Fruit fly (Drosophila melanogaster) whole organism, embryonic: ENCODE data around the gene CG6136.
A peak's percentile ranks its signal among the peaks of the same experiment; 100 is the strongest.

Source experiments
- Abd-B ChIP-seq: fragments of 200-800 bp; sonication (Bioruptor generic); optimal IDR thresholded peaks from 2 replicates; lab custom pipeline; 2018; ENCODE audit warnings: missing biosample characterization, mild to moderate bottlenecking, missing genetic modification characterization, moderate library complexity
- BEAF-32 ChIP-seq: fragments of 200-800 bp; sonication (Bioruptor generic); optimal IDR thresholded peaks from 3 replicates; lab custom pipeline; 2017; ENCODE audit warnings: missing biosample characterization, missing genetic modification characterization, mild to moderate bottlenecking, moderate library complexity, missing genetic modification reagents
- Blimp-1 ChIP-seq: fragments of 200-800 bp; sonication (Bioruptor generic); optimal IDR thresholded peaks from 3 replicates; lab custom pipeline; 2018; ENCODE audit warnings: missing biosample characterization, missing genetic modification characterization, mild to moderate bottlenecking, moderate library complexity, missing genetic modification reagents
- CG10366 ChIP-seq: fragments of 200-800 bp; sonication (Bioruptor generic); IDR thresholded peaks from 2 replicates; pipeline ENCODE4 v1.3.6; 2022; ENCODE audit warnings: missing biosample characterization, missing genetic modification characterization
- CG11398 ChIP-seq: fragments of 200-800 bp; sonication (Bioruptor generic); optimal IDR thresholded peaks from 2 replicates; lab custom pipeline; 2016; ENCODE audit warnings: missing biosample characterization, missing genetic modification characterization
- CG12236 ChIP-seq: fragments of 200-800 bp; sonication (Bioruptor generic); optimal IDR thresholded peaks from 2 replicates; lab custom pipeline; 2016; ENCODE audit warnings: missing biosample characterization, missing genetic modification characterization
- CG15601 ChIP-seq: fragments of 200-800 bp; sonication (Bioruptor generic); optimal IDR thresholded peaks from 3 replicates; lab custom pipeline; 2019; ENCODE audit warnings: missing biosample characterization, mild to moderate bottlenecking, missing genetic modification characterization, moderate library complexity
- CG17612 ChIP-seq: fragments of 200-800 bp; sonication (Bioruptor generic); IDR thresholded peaks from 2 replicates; pipeline ENCODE4 v1.3.6; 2022; ENCODE audit warnings: missing biosample characterization, missing genetic modification characterization
- CG17912 ChIP-seq: fragments of 200-800 bp; sonication (Bioruptor generic); optimal IDR thresholded peaks from 2 replicates; lab custom pipeline; 2018; ENCODE audit warnings: missing biosample characterization, mild to moderate bottlenecking, missing genetic modification characterization
- CG18476 ChIP-seq: fragments of 200-800 bp; sonication (Bioruptor generic); optimal IDR thresholded peaks from 2 replicates; lab custom pipeline; 2016; ENCODE audit warnings: missing biosample characterization, mild to moderate bottlenecking, missing genetic modification characterization
- CG2116 ChIP-seq: fragments of 200-800 bp; sonication (Bioruptor generic); optimal IDR thresholded peaks from 3 replicates; lab custom pipeline; 2018; ENCODE audit warnings: missing biosample characterization, mild to moderate bottlenecking, missing genetic modification characterization
- CG2129 ChIP-seq: fragments of 200-800 bp; sonication (Bioruptor generic); IDR thresholded peaks from 2 replicates; pipeline ENCODE4 v1.3.6; 2022; ENCODE audit warnings: missing biosample characterization, missing genetic modification characterization; ENCODE audit not compliant: partially characterized antibody
- CG2678 ChIP-seq: fragments of 200-800 bp; sonication (Bioruptor generic); optimal IDR thresholded peaks from 3 replicates; lab custom pipeline; 2019; ENCODE audit warnings: missing biosample characterization, mild to moderate bottlenecking, missing genetic modification characterization, moderate library complexity
- CG34224 ChIP-seq: fragments of 200-800 bp; sonication (Bioruptor generic); IDR thresholded peaks from 3 replicates; pipeline ENCODE4 v1.3.6; 2022; ENCODE audit warnings: missing biosample characterization, missing genetic modification characterization; ENCODE audit not compliant: partially characterized antibody
- CG4424 ChIP-seq: fragments of 200-800 bp; sonication (Bioruptor generic); optimal IDR thresholded peaks from 3 replicates; lab custom pipeline; 2016; ENCODE audit warnings: missing biosample characterization, missing genetic modification characterization
- CG6175 ChIP-seq: fragments of 200-800 bp; sonication (Bioruptor generic); IDR thresholded peaks from 3 replicates; pipeline ENCODE4 v1.3.6; 2022; ENCODE audit warnings: missing biosample characterization, missing genetic modification characterization
- CG7357 ChIP-seq: fragments of 200-800 bp; sonication (Bioruptor generic); IDR thresholded peaks from 3 replicates; pipeline ENCODE4 v1.3.6; 2022; ENCODE audit warnings: missing biosample characterization, missing genetic modification characterization
- CG7786 ChIP-seq: fragments of 200-800 bp; sonication (Bioruptor generic); optimal IDR thresholded peaks from 2 replicates; lab custom pipeline; 2016; ENCODE audit warnings: missing biosample characterization, missing genetic modification characterization
- CG8281 ChIP-seq: fragments of 200-800 bp; sonication (Bioruptor generic); optimal IDR thresholded peaks from 2 replicates; lab custom pipeline; 2018; ENCODE audit warnings: missing biosample characterization, mild to moderate bottlenecking, missing genetic modification characterization, moderate library complexity
- CG9817 ChIP-seq: fragments of 200-800 bp; sonication (Bioruptor generic); optimal IDR thresholded peaks from 2 replicates; lab custom pipeline; 2018; ENCODE audit warnings: missing biosample characterization, mild to moderate bottlenecking, missing genetic modification characterization, moderate library complexity
- Dip3 ChIP-seq: fragments of 200-800 bp; sonication (Bioruptor generic); optimal IDR thresholded peaks from 3 replicates; lab custom pipeline; 2016; ENCODE audit warnings: missing biosample characterization, missing genetic modification characterization
- E2f2 ChIP-seq: fragments of 200-800 bp; sonication (Bioruptor generic); IDR thresholded peaks from 2 replicates; pipeline ENCODE4 v1.3.6; 2022; ENCODE audit warnings: missing biosample characterization, missing genetic modification characterization
- Hand ChIP-seq: fragments of 200-800 bp; sonication (Bioruptor generic); optimal IDR thresholded peaks from 2 replicates; lab custom pipeline; 2017; ENCODE audit warnings: mild to moderate bottlenecking, missing biosample characterization, missing genetic modification reagents, missing genetic modification characterization
- Hr78 ChIP-seq, 2 experiments: fragments of 200-800 bp in 1 of 2; fragments of >200 bp in 1 of 2; sonication (Bioruptor generic) in 1 of 2; optimal IDR thresholded peaks; 2 replicates each; lab custom pipeline; 2017 to 2019; ENCODE audit warnings: missing biosample characterization in 2 of 2, missing genetic modification characterization in 2 of 2, mild to moderate bottlenecking in 1 of 2, moderate library complexity in 1 of 2
- Hsf ChIP-seq: fragments of 200-800 bp; sonication (Bioruptor generic); optimal IDR thresholded peaks from 3 replicates; lab custom pipeline; 2016; ENCODE audit warnings: missing biosample characterization, missing genetic modification characterization
- Ptx1 ChIP-seq: fragments of 200-800 bp; sonication (Bioruptor generic); IDR thresholded peaks from 2 replicates; pipeline ENCODE4 v1.3.6; 2022; ENCODE audit warnings: missing biosample characterization, missing genetic modification characterization
- Scr ChIP-seq: fragments of 200-800 bp; sonication (Bioruptor generic); IDR thresholded peaks from 2 replicates; pipeline ENCODE4 v1.3.6; 2022; ENCODE audit warnings: missing biosample characterization, missing genetic modification characterization; ENCODE audit not compliant: partially characterized antibody
- Sry-δ ChIP-seq: fragments of 200-800 bp; sonication (Bioruptor generic); optimal IDR thresholded peaks from 2 replicates; lab custom pipeline; 2016; ENCODE audit warnings: missing biosample characterization, missing genetic modification characterization
- ash1 ChIP-seq: fragments of 200-800 bp; sonication (Bioruptor generic); optimal IDR thresholded peaks from 2 replicates; lab custom pipeline; 2018; ENCODE audit warnings: missing biosample characterization, mild to moderate bottlenecking, missing genetic modification characterization
- btn ChIP-seq: fragments of 200-800 bp; sonication (Bioruptor generic); optimal IDR thresholded peaks from 2 replicates; lab custom pipeline; 2016; ENCODE audit warnings: missing biosample characterization, missing genetic modification characterization
- disco-r ChIP-seq: fragments of 200-800 bp; sonication (Bioruptor generic); optimal IDR thresholded peaks from 2 replicates; lab custom pipeline; 2016; ENCODE audit warnings: missing biosample characterization, missing genetic modification characterization
- dpn ChIP-seq, 2 experiments: fragments of 200-800 bp; sonication (Bioruptor generic); optimal IDR thresholded peaks; 3 replicates each; lab custom pipeline; 2016; ENCODE audit warnings: missing biosample characterization in 2 of 2, missing genetic modification characterization in 2 of 2
- gem ChIP-seq: fragments of 200-800 bp; sonication (Bioruptor generic); optimal IDR thresholded peaks from 2 replicates; lab custom pipeline; 2019; ENCODE audit warnings: missing biosample characterization, mild to moderate bottlenecking, missing genetic modification characterization, moderate library complexity
- ken ChIP-seq: fragments of 200-800 bp; sonication (Bioruptor generic); IDR thresholded peaks from 3 replicates; pipeline ENCODE4 v1.3.6; 2022; ENCODE audit warnings: missing biosample characterization, missing genetic modification characterization
- onecut ChIP-seq: fragments of 200-800 bp; sonication (Bioruptor generic); IDR thresholded peaks from 2 replicates; pipeline ENCODE4 v1.3.6; 2022; ENCODE audit warnings: missing biosample characterization, missing genetic modification characterization
- peb ChIP-seq: fragments of 200-800 bp; sonication (Bioruptor generic); IDR thresholded peaks from 2 replicates; pipeline ENCODE4 v1.3.6; 2022; ENCODE audit warnings: missing biosample characterization, missing genetic modification characterization
- sc ChIP-seq, 3 experiments: fragments of >200 bp in 2 of 3; fragments of 200-800 bp in 1 of 3; sonication (Bioruptor generic) in 1 of 3; optimal IDR thresholded peaks; 2 replicates in 2 of 3; 3 replicates in 1 of 3; lab custom pipeline; 2017; ENCODE audit warnings: mild to moderate bottlenecking in 1 of 3, missing biosample characterization in 1 of 3, missing genetic modification characterization in 1 of 3, missing genetic modification reagents in 1 of 3
- schlank ChIP-seq: fragments of 200-800 bp; sonication (Bioruptor generic); optimal IDR thresholded peaks from 2 replicates; lab custom pipeline; 2018; ENCODE audit warnings: missing biosample characterization, mild to moderate bottlenecking, missing genetic modification characterization
- sens-2 ChIP-seq: fragments of 200-800 bp; sonication (Bioruptor generic); IDR thresholded peaks from 2 replicates; pipeline ENCODE4 v1.3.6; 2022; ENCODE audit warnings: missing biosample characterization, missing genetic modification characterization
- sna ChIP-seq: fragments of 200-800 bp; sonication (Bioruptor generic); IDR thresholded peaks from 2 replicates; pipeline ENCODE4 v1.3.6; 2022; ENCODE audit warnings: missing biosample characterization, missing genetic modification characterization; ENCODE audit not compliant: partially characterized antibody
- sob ChIP-seq: fragments of 200-800 bp; sonication (Bioruptor generic); IDR thresholded peaks from 2 replicates; pipeline ENCODE4 v1.3.6; 2022; ENCODE audit warnings: missing biosample characterization, missing genetic modification characterization
- stwl ChIP-seq: fragments of 200-800 bp; sonication (Bioruptor generic); optimal IDR thresholded peaks from 3 replicates; lab custom pipeline; 2018; ENCODE audit warnings: missing biosample characterization, mild to moderate bottlenecking, missing genetic modification characterization, moderate library complexity
- tll ChIP-seq, 2 experiments: fragments of 200-800 bp in 1 of 2; fragments of >200 bp in 1 of 2; sonication (Bioruptor generic) in 1 of 2; optimal IDR thresholded peaks; 2 replicates each; lab custom pipeline; 2017 to 2019; ENCODE audit warnings: missing biosample characterization in 2 of 2, missing genetic modification characterization in 2 of 2, mild to moderate bottlenecking in 1 of 2, moderate library complexity in 1 of 2
- vnd ChIP-seq: fragments of 200-800 bp; sonication (Bioruptor generic); IDR thresholded peaks from 3 replicates; pipeline ENCODE4 v1.3.6; 2022; ENCODE audit warnings: missing biosample characterization, missing genetic modification characterization; ENCODE audit not compliant: partially characterized antibody
- wdn ChIP-seq: fragments of 200-800 bp; sonication (Bioruptor generic); IDR thresholded peaks from 2 replicates; pipeline ENCODE4 v1.3.6; 2022; ENCODE audit warnings: missing biosample characterization, missing genetic modification characterization
- z ChIP-seq: fragments of 200-800 bp; sonication (Bioruptor generic); IDR thresholded peaks from 3 replicates; pipeline ENCODE4 v1.3.6; 2022; ENCODE audit warnings: missing biosample characterization, missing genetic modification characterization
- zfh2 ChIP-seq: fragments of 200-800 bp; sonication (Bioruptor generic); optimal IDR thresholded peaks from 2 replicates; lab custom pipeline; 2016; ENCODE audit warnings: missing biosample characterization, missing genetic modification characterization

CG6136 gene

dm6 chr3R:15342926-15343685 lies 28.9 kb downstream of the CG6136 start, which contains the start of gene Nagk (continued):
- TF ChIP-seq tll (GFP tag; optimal IDR thresholded peaks at IDR 0.05; lab: Kevin White, UChicago) (peak in 1 of 2 experiments; percentile 2), CG12236 (GFP tag; lab: Kevin White, UChicago) (no peak), Scr (GFP tag; lab: Robert Waterston, UW) (no peak), sob (0 out of 2 replicates have a peak, but pooled peaks have one; percentile 27), CG4424 (GFP tag; lab: Kevin White, UChicago) (peak; percentile 71), onecut (no peak), dpn (GFP tag; optimal IDR thresholded peaks at IDR 0.05; lab: Kevin White, UChicago) (peak; percentile 46 to 68), CG10366 (peak; percentile 29; the same call in 1 of the 2 replicates), CG17912 (GFP tag; lab: Kevin White, UChicago) (no peak), CG2678 (tag; lab: Kevin White, UChicago) (peak; percentile 79), CG18476 (GFP tag; lab: Kevin White, UChicago) (peak; percentile 80), schlank (tag; lab: Kevin White, UChicago) (no peak), Ptx1 (GFP tag; lab: Robert Waterston, UW) (0 out of 2 replicates have a peak, but pooled peaks have one; percentile 39), CG7357 (GFP tag; lab: Robert Waterston, UW) (no peak), z (GFP tag; lab: Robert Waterston, UW) (no peak), CG9817 (tag; lab: Kevin White, UChicago) (peak; percentile 47), Hand (peak; percentile 12), CG15601 (tag; lab: Kevin White, UChicago) (peak; percentile 14), Abd-B (GFP tag; lab: Kevin White, UChicago) (no peak), BEAF-32 (GFP tag; lab: Kevin White, UChicago) (peak; percentile 14), CG7786 (peak; percentile 4), gem (peak; percentile 73), sc (optimal IDR thresholded peaks at IDR 0.05; lab: Kevin White, UChicago) (no peak), sc (GFP tag; optimal IDR thresholded peaks at IDR 0.05; lab: Kevin White, UChicago) (no peak), Hsf (GFP tag; lab: Kevin White, UChicago) (peak; percentile 67), Sry-δ (GFP tag; lab: Kevin White, UChicago) (peak; percentile 37), disco-r (GFP tag; lab: Kevin White, UChicago) (peak; percentile 11), wdn (GFP tag; lab: Robert Waterston, UW) (no peak), CG8281 (tag; lab: Kevin White, UChicago) (peak; percentile 1), Hr78 (GFP tag; optimal IDR thresholded peaks at IDR 0.05; lab: Kevin White, UChicago) (peak in 1 of 2 experiments; percentile 48), stwl (no peak), CG2129 (GFP tag; lab: Robert Waterston, UW) (no peak), zfh2 (peak; percentile 64), btn (peak; percentile 9), ken (GFP tag; lab: Robert Waterston, UW) (peak; percentile 48; the same call in 1 of the 3 replicates), CG34224 (no peak), peb (GFP tag; lab: Robert Waterston, UW) (no peak), CG17612 (GFP tag; lab: Robert Waterston, UW) (no peak), sna (no peak), Blimp-1 (GFP tag; lab: Kevin White, UChicago) (peak; percentile 28), sens-2 (no peak), CG2116 (GFP tag; lab: Kevin White, UChicago) (peak; percentile 64), E2f2 (peak; percentile 87), CG6175 (GFP tag; lab: Robert Waterston, UW) (no peak), CG11398 (no peak), vnd (GFP tag; lab: Robert Waterston, UW) (no peak), Dip3 (GFP tag; lab: Kevin White, UChicago) (peak; percentile 58), ash1 (GFP tag; lab: Kevin White, UChicago) (no peak)
